Worm (Caenorhabditis elegans): ENCODE results near the gene tbc-13.

tbc-13 gene

ce11 chrX:12461557-12461956 lies 23.3 kb upstream of the tbc-13 start, which contains the start of gene odr-7:
Gene odr-7, minus strand, starts transcription at chrX:12461657.
- TF ChIP-seq ceh-82 (tag; optimal IDR thresholded peaks at IDR 0.05) (no peak), ceh-9 (tag; optimal IDR thresholded peaks at IDR 0.05) (no peak), mdl-1 (tag; optimal IDR thresholded peaks at IDR 0.05) (no peak), nhr-43 (tag; optimal IDR thresholded peaks at IDR 0.05; ENCODE audit: poor library complexity, severe bottlenecking) (no peak), elt-2 (tag; optimal IDR thresholded peaks at IDR 0.05) (no peak), zag-1 (tag; optimal IDR thresholded peaks at IDR 0.05) (no peak), elt-1 (tag; optimal IDR thresholded peaks at IDR 0.05) (no peak), jun-1 (tag; optimal IDR thresholded peaks at IDR 0.05) (no peak), fkh-2 (tag; optimal IDR thresholded peaks at IDR 0.05) (no peak), nhr-25 (tag; optimal IDR thresholded peaks at IDR 0.05) (no peak), lin-39 (tag; optimal IDR thresholded peaks at IDR 0.05) (no peak)

- TF ChIP-seq snpc-4 (tag; optimal IDR thresholded peaks at IDR 0.05) = no peak
- TF ChIP-seq pha-4 (tag; optimal IDR thresholded peaks at IDR 0.05) = no peak
- no peak for TF ChIP-seq unc-39 (tag; optimal IDR thresholded peaks at IDR 0.05)
- TF ChIP-seq ceh-16 (tag; optimal IDR thresholded peaks at IDR 0.05) = no peak
- no peak for TF ChIP-seq nhr-11 (tag; optimal IDR thresholded peaks at IDR 0.05)
- TF ChIP-seq elt-1 (tag; optimal IDR thresholded peaks at IDR 0.05) = no peak
- TF ChIP-seq ceh-82 (tag; optimal IDR thresholded peaks at IDR 0.05) = no peak
- no peak for TF ChIP-seq nhr-23 (tag; optimal IDR thresholded peaks at IDR 0.05)
- TF ChIP-seq tbx-2 (tag; optimal IDR thresholded peaks at IDR 0.05) = no peak
- TF ChIP-seq R02D3.7 (tag; optimal IDR thresholded peaks at IDR 0.05) = no peak
- TF ChIP-seq nhr-76 (tag; optimal IDR thresholded peaks at IDR 0.05) = no peak
- no peak for TF ChIP-seq sea-2 (GFP tag; optimal IDR thresholded peaks at IDR 0.05)
- no peak for TF ChIP-seq lin-15B (tag; optimal IDR thresholded peaks at IDR 0.05)
These were observed 21.3 kb upstream of the tbc-13 start, which contains the start of gene T18D3.5 for ce11 chrX:12463504-12463903. Gene T18D3.5, plus strand, starts transcription at chrX:12463804.

ce11 chrX:12466769-12467168 lies 18.1 kb upstream of the tbc-13 start, which contains the start of gene cdf-2:
Gene cdf-2, minus strand, starts transcription at chrX:12466917.
- TF ChIP-seq elt-2 (tag; optimal IDR thresholded peaks at IDR 0.05) (peak; percentile 85), jun-1 (tag; optimal IDR thresholded peaks at IDR 0.05) (peak; percentile 34), nhr-237 (tag; optimal IDR thresholded peaks at IDR 0.05) (no peak), pqm-1 (tag; optimal IDR thresholded peaks at IDR 0.05) (peak; percentile 91), elt-1 (tag; optimal IDR thresholded peaks at IDR 0.05) (no peak), mml-1 (tag; optimal IDR thresholded peaks at IDR 0.05) (no peak), daf-12 (tag; optimal IDR thresholded peaks at IDR 0.05) (no peak), pha-4 (tag; optimal IDR thresholded peaks at IDR 0.05) (peak; percentile 34), ceh-16 (tag; optimal IDR thresholded peaks at IDR 0.05) (no peak), aly-2 (tag; optimal IDR thresholded peaks at IDR 0.05) (no peak), nhr-23 (tag; optimal IDR thresholded peaks at IDR 0.05) (no peak), nhr-67 (tag; optimal IDR thresholded peaks at IDR 0.05) (no peak)

- TF ChIP-seq R02D3.7 (tag; optimal IDR thresholded peaks at IDR 0.05) (no peak), ama-1 (optimal IDR thresholded peaks at IDR 0.05) (no peak), egl-27 (tag; optimal IDR thresholded peaks at IDR 0.05) (no peak), unc-62 (GFP tag; optimal IDR thresholded peaks at IDR 0.05) (no peak), pha-4 (tag; optimal IDR thresholded peaks at IDR 0.05) (peak; percentile 16)
These were observed 17.2 kb upstream of the tbc-13 start, which contains the start of gene myo-2 for ce11 chrX:12467660-12468111. Gene myo-2, plus strand, starts transcription at chrX:12468061.

- TF ChIP-seq elt-1 (tag; optimal IDR thresholded peaks at IDR 0.05) (no peak), nfya-1 (tag; optimal IDR thresholded peaks at IDR 0.05; ENCODE audit: insufficient read depth) (no peak), ZK546.5 (tag; optimal IDR thresholded peaks at IDR 0.05) (no peak)
These were observed 15.0 kb upstream of the tbc-13 start for ce11 chrX:12469846-12470245.

ce11 chrX:12472232-12472631 lies 12.6 kb upstream of the tbc-13 start:
- no peak for TF ChIP-seq R02D3.7 (tag; optimal IDR thresholded peaks at IDR 0.05)
- no peak for TF ChIP-seq lsy-12 (tag; optimal IDR thresholded peaks at IDR 0.05)
- TF ChIP-seq ceh-16 (tag; optimal IDR thresholded peaks at IDR 0.05) = no peak
- TF ChIP-seq nhr-76 (tag; optimal IDR thresholded peaks at IDR 0.05) = no peak
- no peak for TF ChIP-seq pqm-1 (tag; optimal IDR thresholded peaks at IDR 0.05)
- no peak for TF ChIP-seq nhr-25 (tag; optimal IDR thresholded peaks at IDR 0.05)
